Fruit fly (Drosophila melanogaster) Kc167 (cell line): ENCODE results near the gene chas.

Experiments
- psq ChIP-seq: fragments of >200 bp; optimal IDR thresholded peaks from 2 replicates; lab custom pipeline; 2017; ENCODE audit warnings: missing external identifiers
- ttk ChIP-seq: sonication (Bioruptor generic); optimal IDR thresholded peaks from 2 replicates; lab custom pipeline; 2017; ENCODE audit warnings: missing external identifiers

DNA sequence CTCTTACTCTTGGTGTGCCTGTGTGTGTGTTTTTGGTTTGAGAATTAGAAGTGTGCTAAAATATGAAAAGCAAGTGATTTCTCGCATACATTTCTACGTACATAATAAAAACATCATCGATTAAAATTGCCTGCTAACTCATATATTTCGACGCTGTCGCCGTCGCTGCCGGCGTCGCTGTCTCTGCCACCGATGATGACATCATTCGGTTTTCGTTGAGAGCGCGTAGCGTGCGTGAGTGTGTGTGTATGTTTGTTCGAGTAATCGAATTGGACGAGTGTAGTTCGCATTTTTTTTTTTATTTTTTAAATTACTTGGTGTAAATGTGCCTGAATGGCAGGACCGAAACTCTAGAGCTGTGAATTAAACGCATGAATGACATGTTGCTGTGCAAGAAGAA is 40.8 kb downstream of the chas start:
- TF ChIP-seq ttk (no peak), psq (lab: Kevin White, UChicago) (no peak)
